Fruit fly (Drosophila melanogaster) Kc167 (cell line): Measurements from ENCODE around the gene Rpn5.

ENCODE experiments used
- Myc ChIP-seq: fragments of >200 bp; optimal IDR thresholded peaks from 2 replicates; lab custom pipeline; 2017; ENCODE audit warnings: missing external identifiers
- Sin3A ChIP-seq: fragments of >200 bp; optimal IDR thresholded peaks from 2 replicates; lab custom pipeline; 2018; ENCODE audit warnings: missing external identifiers
- h ChIP-seq: fragments of >200 bp; optimal IDR thresholded peaks from 3 replicates; lab custom pipeline; 2018; ENCODE audit warnings: missing external identifiers
- psq ChIP-seq: fragments of >200 bp; optimal IDR thresholded peaks from 2 replicates; lab custom pipeline; 2017; ENCODE audit warnings: missing external identifiers

DNA sequence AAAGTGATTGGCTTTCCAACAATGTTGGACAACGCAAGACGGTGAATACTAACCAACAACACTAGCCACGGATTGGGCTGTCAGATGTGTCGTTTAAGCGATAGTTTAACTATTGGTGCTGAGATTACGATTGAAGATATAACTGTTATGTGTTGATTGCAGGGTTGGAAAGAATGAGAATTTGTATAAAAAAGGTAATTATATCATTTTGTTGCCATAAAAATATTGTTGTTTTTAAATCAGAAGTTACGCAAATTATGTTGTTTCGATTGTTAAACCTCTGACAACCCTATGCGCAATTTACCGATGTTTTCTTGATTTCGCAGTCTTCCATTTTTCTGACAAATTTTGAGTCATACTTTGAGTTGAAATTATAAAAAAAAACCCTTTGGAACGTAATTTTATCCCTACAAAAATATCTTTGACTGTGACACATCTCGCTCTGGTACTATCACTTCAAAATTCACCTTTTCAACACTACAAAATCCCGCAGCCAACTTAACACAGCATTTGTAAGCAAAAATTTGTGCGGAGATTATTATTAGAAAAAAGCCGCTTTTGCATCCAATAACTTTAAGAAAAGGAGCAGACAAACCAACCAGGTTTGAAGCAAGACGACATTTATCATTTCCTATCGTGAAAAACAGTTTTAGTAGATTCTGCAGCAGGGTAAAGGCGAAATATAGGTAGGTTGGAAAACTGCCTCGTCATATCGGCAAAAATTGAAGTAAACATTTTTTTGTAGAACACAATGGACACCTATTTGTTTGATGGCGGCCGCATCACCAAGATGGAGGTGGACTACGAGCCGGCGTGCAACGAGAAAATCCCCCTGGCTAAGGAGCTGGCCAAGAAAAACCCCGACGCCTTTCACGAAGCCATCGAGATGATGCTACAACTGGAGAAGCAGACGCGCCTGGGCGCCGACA is at the start of gene Rpn5, which contains the start of gene Hat1:
- TF ChIP-seq psq (lab: Kevin White, UChicago) = no peak
- TF ChIP-seq Myc (lab: Kevin White, UChicago) = no peak
- no peak for TF ChIP-seq h (lab: Kevin White, UChicago)
- TF ChIP-seq Sin3A = no peak
